Fruit fly (Drosophila melanogaster) whole organism, pupa: Measurements from ENCODE around the gene CanA-14F.

Experiments used
- CG10348 ChIP-seq: fragments of 200-800 bp; sonication (Bioruptor generic); IDR thresholded peaks from 2 replicates; pipeline ENCODE4 v1.3.6; 2022; ENCODE audit warnings: missing biosample characterization, missing genetic modification characterization
- CG12605 ChIP-seq: fragments of 200-800 bp; sonication (Bioruptor generic); IDR thresholded peaks from 2 replicates; pipeline ENCODE4 v1.3.6; 2022; ENCODE audit warnings: missing biosample characterization, missing genetic modification characterization
- CG13204 ChIP-seq: fragments of 200-800 bp; sonication (Bioruptor generic); optimal IDR thresholded peaks from 2 replicates; lab custom pipeline; 2018; ENCODE audit warnings: missing biosample characterization, mild to moderate bottlenecking, missing genetic modification characterization, moderate library complexity
- CG14655 ChIP-seq: fragments of 200-800 bp; sonication (Bioruptor generic); optimal IDR thresholded peaks from 3 replicates; lab custom pipeline; 2017; ENCODE audit warnings: mild to moderate bottlenecking, missing biosample characterization, missing genetic modification reagents, missing genetic modification characterization
- CG15710 ChIP-seq: fragments of 200-800 bp; sonication (Bioruptor generic); optimal IDR thresholded peaks from 2 replicates; lab custom pipeline; 2018; ENCODE audit warnings: missing biosample characterization, mild to moderate bottlenecking, missing genetic modification characterization, moderate library complexity
- CG17806 ChIP-seq: fragments of 200-800 bp; sonication (Bioruptor generic); optimal IDR thresholded peaks from 2 replicates; lab custom pipeline; 2018; ENCODE audit warnings: missing biosample characterization, mild to moderate bottlenecking, missing genetic modification characterization, moderate library complexity
- CG32121 ChIP-seq: fragments of 200-800 bp; sonication (Bioruptor generic); IDR thresholded peaks from 2 replicates; pipeline ENCODE4 v1.3.6; 2022; ENCODE audit warnings: missing biosample characterization, missing genetic modification characterization
- CG34367 ChIP-seq: fragments of 200-800 bp; sonication (Bioruptor generic); optimal IDR thresholded peaks from 2 replicates; lab custom pipeline; 2018; ENCODE audit warnings: missing biosample characterization, mild to moderate bottlenecking, missing genetic modification characterization
- CG4496 ChIP-seq: fragments of 200-800 bp; sonication (Bioruptor generic); IDR thresholded peaks from 3 replicates; pipeline ENCODE4 v1.3.6; 2022; ENCODE audit warnings: missing biosample characterization, missing genetic modification characterization
- CG8159 ChIP-seq: fragments of 200-800 bp; sonication (Bioruptor generic); optimal IDR thresholded peaks from 3 replicates; lab custom pipeline; 2018; ENCODE audit warnings: missing biosample characterization, mild to moderate bottlenecking, missing genetic modification characterization, moderate library complexity
- CG8301 ChIP-seq: fragments of 200-800 bp; sonication (Bioruptor generic); optimal IDR thresholded peaks from 2 replicates; lab custom pipeline; 2018; ENCODE audit warnings: missing biosample characterization, mild to moderate bottlenecking, missing genetic modification characterization
- CG9948 ChIP-seq: fragments of 200-800 bp; sonication (Bioruptor generic); optimal IDR thresholded peaks from 2 replicates; lab custom pipeline; 2018; ENCODE audit warnings: missing biosample characterization, mild to moderate bottlenecking, missing genetic modification characterization, moderate library complexity
- D1 ChIP-seq: fragments of 200-800 bp; sonication (Bioruptor generic); optimal IDR thresholded peaks from 2 replicates; lab custom pipeline; 2018; ENCODE audit warnings: missing biosample characterization, mild to moderate bottlenecking, missing genetic modification characterization, moderate library complexity
- EcR ChIP-seq: fragments of 200-800 bp; sonication (Bioruptor generic); optimal IDR thresholded peaks from 3 replicates; lab custom pipeline; 2019; ENCODE audit warnings: missing biosample characterization, missing genetic modification characterization, mild to moderate bottlenecking, moderate library complexity, missing genetic modification reagents
- Ets98B ChIP-seq: fragments of 200-800 bp; sonication (Bioruptor generic); IDR thresholded peaks from 2 replicates; pipeline ENCODE4 v1.3.6; 2022; ENCODE audit warnings: missing biosample characterization, missing genetic modification characterization
- Pif1A ChIP-seq: fragments of 200-800 bp; sonication (Bioruptor generic); optimal IDR thresholded peaks from 3 replicates; lab custom pipeline; 2016; ENCODE audit warnings: missing biosample characterization, missing genetic modification characterization
- Pif1B ChIP-seq: fragments of 200-800 bp; sonication (Bioruptor generic); optimal IDR thresholded peaks from 3 replicates; lab custom pipeline; 2016; ENCODE audit warnings: missing biosample characterization, missing genetic modification characterization
- fd96Ca ChIP-seq: fragments of 200-800 bp; sonication (Bioruptor generic); IDR thresholded peaks from 3 replicates; pipeline ENCODE4 v1.3.6; 2022; ENCODE audit warnings: missing biosample characterization, missing genetic modification characterization
- gl ChIP-seq: fragments of 200-800 bp; sonication (Bioruptor generic); optimal IDR thresholded peaks from 2 replicates; lab custom pipeline; 2018; ENCODE audit warnings: missing biosample characterization, mild to moderate bottlenecking, missing genetic modification characterization
- rn ChIP-seq: fragments of 200-800 bp; sonication (Bioruptor generic); IDR thresholded peaks from 2 replicates; pipeline ENCODE4 v1.3.6; 2022; ENCODE audit warnings: missing biosample characterization, missing genetic modification characterization

The CanA-14F gene

DNA sequence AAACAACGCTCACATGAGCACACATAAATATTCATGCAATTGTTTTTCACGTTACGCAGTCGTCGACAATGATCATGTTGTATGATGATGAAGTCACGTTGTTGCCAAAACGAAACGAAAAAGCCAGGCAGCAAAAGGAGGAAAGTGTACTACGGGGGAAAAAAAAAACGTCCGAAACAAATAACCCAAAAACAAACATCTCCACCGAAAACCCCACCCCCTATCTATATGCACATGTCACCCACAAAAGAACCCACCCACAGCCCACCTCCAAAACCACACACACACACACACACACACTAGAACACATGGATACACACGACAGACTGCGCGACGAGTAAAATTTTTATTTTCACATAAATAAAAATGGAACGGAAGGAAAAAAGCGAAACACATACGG is 11.9 kb downstream of the CanA-14F start:
- TF ChIP-seq fd96Ca (GFP tag; lab: Robert Waterston, UW) (no peak), Pif1A (GFP tag; lab: Kevin White, UChicago) (no peak), CG32121 (GFP tag; lab: Robert Waterston, UW) (0 out of 2 replicates have a peak, but pooled peaks have one; percentile 12)

DNA sequence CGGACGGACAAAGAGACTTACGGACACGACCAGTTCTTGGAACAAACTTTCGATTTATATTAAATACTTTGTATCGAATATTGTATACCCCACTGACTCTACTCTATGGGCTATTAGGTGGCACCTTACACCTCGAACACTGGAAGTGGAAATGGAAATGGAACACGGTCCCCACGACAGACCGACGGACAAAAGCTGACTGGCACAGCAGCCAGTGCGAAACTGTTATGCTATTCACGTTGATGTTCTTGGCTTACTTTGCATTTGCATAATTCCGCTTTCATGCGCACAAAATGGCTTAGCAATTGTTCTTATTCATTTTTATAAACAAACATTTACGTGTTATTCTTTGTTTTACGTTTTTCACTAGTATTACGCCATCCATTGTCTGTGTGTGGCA is 12.9 kb downstream of the CanA-14F start:
- TF ChIP-seq CG14655 (GFP tag; lab: Kevin White, UChicago) (no peak), Pif1A (GFP tag; lab: Kevin White, UChicago) (no peak), CG12605 (GFP tag; lab: Robert Waterston, UW) (no peak), gl (no peak)

DNA sequence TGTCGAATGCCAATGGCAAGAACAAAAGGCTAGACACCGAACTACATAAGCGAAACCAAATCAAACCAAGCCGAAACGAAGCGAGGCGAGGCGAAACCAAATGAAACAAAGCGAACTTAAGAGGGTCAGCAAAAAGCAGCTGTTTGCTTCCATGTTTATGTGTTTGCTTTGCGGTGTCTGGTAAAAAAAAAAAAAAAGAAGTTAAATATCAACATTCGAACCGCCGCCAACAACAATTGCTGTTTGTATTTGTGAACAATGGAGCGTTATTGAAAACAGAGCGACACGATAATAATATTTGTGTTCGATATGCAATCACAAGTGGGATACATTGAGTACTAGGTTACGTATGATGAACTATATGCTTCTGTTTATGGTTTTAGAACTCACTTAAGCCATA is 13.3 kb downstream of the CanA-14F start:
- TF ChIP-seq fd96Ca (GFP tag; lab: Robert Waterston, UW) (0 out of 3 replicates have a peak, but pooled peaks have one; percentile 32), CG34367 (tag; lab: Kevin White, UChicago) (peak; percentile 11), CG4496 (no peak), Pif1B (GFP tag; lab: Kevin White, UChicago) (peak; percentile 7), gl (peak; percentile 39), CG8301 (tag; lab: Kevin White, UChicago) (no peak), Pif1A (GFP tag; lab: Kevin White, UChicago) (peak; percentile 51), CG8159 (tag; lab: Kevin White, UChicago) (peak; percentile 2), CG17806 (no peak), CG13204 (GFP tag; lab: Kevin White, UChicago) (peak; percentile 33)

DNA sequence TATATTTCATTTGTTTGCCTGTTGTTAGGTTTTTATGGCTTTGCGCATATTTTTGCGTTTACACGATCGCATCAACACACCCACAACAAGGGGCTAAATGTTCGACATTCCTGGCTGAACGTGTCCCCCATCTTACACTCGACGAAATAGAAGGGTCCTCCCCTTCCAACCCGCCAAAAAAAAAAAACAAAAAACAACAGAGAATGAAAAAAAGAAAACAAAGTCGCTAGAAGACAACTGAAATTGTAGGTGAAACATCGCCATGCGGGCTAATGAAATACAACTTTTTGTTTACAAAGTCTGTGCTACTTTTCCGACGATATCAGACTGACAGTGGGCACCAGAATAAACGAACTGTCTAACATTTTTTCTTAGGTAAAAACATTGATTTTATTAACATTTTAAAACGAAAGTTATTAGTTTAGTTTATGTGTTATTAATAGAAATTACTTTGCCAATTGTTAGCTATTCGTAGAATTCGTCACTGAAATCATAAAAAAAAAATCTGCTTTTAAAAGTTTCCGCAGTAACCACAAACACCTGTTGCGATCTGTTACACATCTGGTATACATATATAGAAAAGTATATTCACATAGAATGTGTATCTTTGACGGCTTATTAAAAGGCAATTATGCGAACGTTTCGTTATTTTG is 16.3 kb downstream of the CanA-14F start:
- TF ChIP-seq Pif1B (GFP tag; lab: Kevin White, UChicago) (no peak), D1 (tag; lab: Kevin White, UChicago) (no peak), gl (no peak), CG12605 (GFP tag; lab: Robert Waterston, UW) (no peak), CG34367 (tag; lab: Kevin White, UChicago) (no peak), CG32121 (GFP tag; lab: Robert Waterston, UW) (peak; percentile 58), EcR (GFP tag; lab: Kevin White, UChicago) (no peak), CG4496 (peak; percentile 68; the same call in 2 of the 3 replicates), CG8159 (tag; lab: Kevin White, UChicago) (no peak), CG8301 (tag; lab: Kevin White, UChicago) (no peak), Pif1A (GFP tag; lab: Kevin White, UChicago) (no peak), Ets98B (GFP tag; lab: Robert Waterston, UW) (peak; percentile 42; the same call in 1 of the 2 replicates), CG15710 (no peak), fd96Ca (GFP tag; lab: Robert Waterston, UW) (no peak), CG9948 (tag; lab: Kevin White, UChicago) (no peak)

DNA sequence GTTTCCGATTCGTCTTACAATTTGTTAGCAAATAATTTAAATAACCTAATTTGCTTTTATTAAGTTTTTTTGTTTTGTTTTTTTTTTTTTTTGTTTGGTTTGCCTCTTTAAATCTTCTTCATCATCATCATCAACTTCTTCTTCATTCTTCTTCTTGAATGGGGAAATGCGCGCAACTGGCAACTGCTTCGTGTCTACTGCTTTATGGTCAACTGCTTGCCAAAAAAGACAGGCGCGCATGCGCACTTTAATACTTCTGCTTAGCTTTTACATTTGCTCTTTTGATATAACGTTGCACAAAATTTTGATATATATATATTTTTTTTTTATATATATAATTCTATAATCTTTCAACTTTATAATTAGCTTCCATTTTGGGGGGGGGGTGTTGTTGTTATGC is 21.6 kb downstream of the CanA-14F start:
- no peak for TF ChIP-seq gl
- no peak for TF ChIP-seq rn (GFP tag; lab: Robert Waterston, UW)
- TF ChIP-seq CG34367 (tag; lab: Kevin White, UChicago): no peak
- no peak for TF ChIP-seq CG10348
- no peak for TF ChIP-seq Pif1B (GFP tag; lab: Kevin White, UChicago)
- no peak for TF ChIP-seq fd96Ca (GFP tag; lab: Robert Waterston, UW)
- no peak for TF ChIP-seq Ets98B (GFP tag; lab: Robert Waterston, UW)
- no peak for TF ChIP-seq EcR (GFP tag; lab: Kevin White, UChicago)
- TF ChIP-seq CG9948 (tag; lab: Kevin White, UChicago): no peak
- TF ChIP-seq CG17806: no peak
- no peak for TF ChIP-seq CG32121 (GFP tag; lab: Robert Waterston, UW)
- TF ChIP-seq Pif1A (GFP tag; lab: Kevin White, UChicago): no peak
- no peak for TF ChIP-seq CG4496
- no peak for TF ChIP-seq D1 (tag; lab: Kevin White, UChicago)
- no peak for TF ChIP-seq CG13204 (GFP tag; lab: Kevin White, UChicago)

DNA sequence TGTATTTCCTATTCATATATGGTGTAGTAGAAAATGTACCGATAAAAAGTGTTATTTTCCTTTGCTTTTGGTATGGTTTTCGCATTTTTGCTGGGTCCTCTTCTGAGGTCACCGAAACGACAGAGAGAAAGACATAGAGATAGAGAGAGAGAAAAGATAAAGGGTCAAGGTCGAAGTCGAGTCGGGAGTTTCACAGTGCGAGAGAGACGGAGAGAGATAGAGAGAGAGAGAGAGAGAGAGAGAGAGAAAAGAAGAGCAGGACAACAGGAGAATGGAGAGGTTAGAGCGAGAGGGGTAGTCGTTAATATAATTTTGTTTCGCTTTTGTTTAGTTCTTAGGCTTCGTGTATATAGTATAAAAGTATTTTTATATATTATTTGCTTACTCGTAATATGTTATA is 24.7 kb downstream of the CanA-14F start:
- TF ChIP-seq EcR (GFP tag; lab: Kevin White, UChicago) (peak; percentile 61), D1 (tag; lab: Kevin White, UChicago) (no peak)
